Fruit fly (Drosophila melanogaster) Kc167 (cell line): ENCODE data around the gene Ranbp16.

Source experiments
- Sin3A ChIP-seq: fragments of >200 bp; optimal IDR thresholded peaks from 2 replicates; lab custom pipeline; 2018; ENCODE audit warnings: missing external identifiers
- psq ChIP-seq: fragments of >200 bp; optimal IDR thresholded peaks from 2 replicates; lab custom pipeline; 2017; ENCODE audit warnings: missing external identifiers

DNA sequence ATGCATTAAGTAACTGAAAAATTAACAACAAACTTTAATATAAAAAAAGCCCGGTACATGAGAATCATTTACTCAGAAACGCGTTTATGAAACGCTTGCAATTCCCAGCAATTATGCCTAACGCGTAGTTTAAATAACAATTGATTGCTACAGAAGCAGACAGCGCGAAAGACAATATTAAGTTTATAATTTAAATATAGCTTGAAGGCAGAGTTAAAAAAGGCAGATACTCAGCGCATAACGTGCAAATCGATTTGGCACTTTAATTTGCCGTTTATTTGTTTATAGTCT, 7.2 kb upstream of the Ranbp16 start, which contains the start of gene CG8924:
- TF ChIP-seq Sin3A (lab: Kevin White, UChicago): no peak
- TF ChIP-seq psq (lab: Kevin White, UChicago): no peak
